Fruit fly (Drosophila melanogaster): ENCODE data around the gene CG9997.

CG9997 gene

DNA sequence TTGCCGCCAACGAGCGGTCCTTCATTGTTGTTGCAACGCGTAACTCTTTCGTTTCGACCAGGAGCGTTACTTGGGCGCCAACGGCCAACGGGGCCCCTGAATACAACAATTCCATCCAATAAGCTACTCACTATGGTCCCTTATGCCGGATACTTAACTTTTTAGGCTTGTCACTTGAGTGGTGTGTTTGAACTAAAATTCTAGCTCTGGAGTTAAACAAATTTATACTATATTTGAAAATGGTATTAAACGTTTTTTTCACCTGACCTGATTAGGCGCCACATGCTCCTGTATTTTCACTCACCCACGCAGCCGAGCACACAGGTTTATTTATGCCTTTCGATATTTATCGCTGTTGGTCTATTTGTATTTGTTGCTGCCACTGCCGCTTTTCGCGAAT is 48.4 kb upstream of the CG9997 start (continued):
- no peak for TF ChIP-seq klu (GFP tag; IDR thresholded peaks at IDR 0.05)
- TF ChIP-seq CG10274 (GFP tag; optimal IDR thresholded peaks at IDR 0.05) = no peak
- TF ChIP-seq CG10959 (GFP tag; IDR thresholded peaks at IDR 0.05) = no peak
- TF ChIP-seq dmrt99B (tag; optimal IDR thresholded peaks at IDR 0.05) = no peak
- TF ChIP-seq emc (GFP tag; optimal IDR thresholded peaks at IDR 0.05) = no peak
- TF ChIP-seq CG15073 (GFP tag; optimal IDR thresholded peaks at IDR 0.05) = no peak
- TF ChIP-seq CG1832 (GFP tag; optimal IDR thresholded peaks at IDR 0.05) = no peak
- no peak for TF ChIP-seq jigr1 (GFP tag; IDR thresholded peaks at IDR 0.05)
- no peak for TF ChIP-seq aop (GFP tag; IDR thresholded peaks at IDR 0.05)
- TF ChIP-seq CG4820 (GFP tag; optimal IDR thresholded peaks at IDR 0.05) = no peak
- TF ChIP-seq Hmr (GFP tag; optimal IDR thresholded peaks at IDR 0.05) = no peak
- TF ChIP-seq phol (tag; optimal IDR thresholded peaks at IDR 0.05) = no peak
- no peak for TF ChIP-seq Ravus (GFP tag; IDR thresholded peaks at IDR 0.05)
- no peak for TF ChIP-seq pum (GFP tag; optimal IDR thresholded peaks at IDR 0.05)
- TF ChIP-seq Tbp (GFP tag; optimal IDR thresholded peaks at IDR 0.05) = no peak
- TF ChIP-seq Side (GFP tag; optimal IDR thresholded peaks at IDR 0.05) = no peak
- no peak for TF ChIP-seq Trl (optimal IDR thresholded peaks at IDR 0.05)
- no peak for TF ChIP-seq Trl (GFP tag; optimal IDR thresholded peaks at IDR 0.05)
- no peak for TF ChIP-seq gt (GFP tag; IDR thresholded peaks at IDR 0.05)
- TF ChIP-seq CG7928 (GFP tag; optimal IDR thresholded peaks at IDR 0.05) = no peak
- TF ChIP-seq ac (GFP tag; optimal IDR thresholded peaks at IDR 0.05) = no peak
- TF ChIP-seq ttk (GFP tag; IDR thresholded peaks at IDR 0.05) = no peak
- peak; percentile 21 for TF ChIP-seq CG30431 (GFP tag; optimal IDR thresholded peaks at IDR 0.05)
- no peak for TF ChIP-seq CG8089 (GFP tag; optimal IDR thresholded peaks at IDR 0.05)
- no peak for TF ChIP-seq CG14014 (GFP tag; IDR thresholded peaks at IDR 0.05)
- TF ChIP-seq mld (GFP tag; IDR thresholded peaks at IDR 0.05; ENCODE audit: partially characterized antibody) = no peak
- no peak for TF ChIP-seq CG17385 (GFP tag; optimal IDR thresholded peaks at IDR 0.05)
- TF ChIP-seq CG17361 (GFP tag; IDR thresholded peaks at IDR 0.05) = no peak
- TF ChIP-seq Xrp1 (GFP tag; IDR thresholded peaks at IDR 0.05) = no peak
- TF ChIP-seq CG17328 (GFP tag; IDR thresholded peaks at IDR 0.05) = 0 out of 2 replicates have a peak, but pooled peaks have one; percentile 9
- TF ChIP-seq ken (GFP tag; IDR thresholded peaks at IDR 0.05) = no peak
- TF ChIP-seq Bgb (GFP tag; IDR thresholded peaks at IDR 0.05; ENCODE audit: partially characterized antibody) = no peak
- TF ChIP-seq Abd-B (GFP tag; optimal IDR thresholded peaks at IDR 0.05) = peak; percentile 40
- TF ChIP-seq nerfin-1 (tag; optimal IDR thresholded peaks at IDR 0.05) = no peak
- no peak for TF ChIP-seq CG11696 (GFP tag; IDR thresholded peaks at IDR 0.05)
- TF ChIP-seq pfk (GFP tag; optimal IDR thresholded peaks at IDR 0.05) = no peak
- TF ChIP-seq CHES-1-like (GFP tag; optimal IDR thresholded peaks at IDR 0.05) = no peak
- no peak for TF ChIP-seq tx (GFP tag; optimal IDR thresholded peaks at IDR 0.05)
- peak; percentile 3 for TF ChIP-seq CG15601 (tag; optimal IDR thresholded peaks at IDR 0.05)
- TF ChIP-seq C15 (GFP tag; IDR thresholded peaks at IDR 0.05) = no peak
- no peak for TF ChIP-seq CG7357 (GFP tag; IDR thresholded peaks at IDR 0.05)
- TF ChIP-seq CG12744 (GFP tag; optimal IDR thresholded peaks at IDR 0.05) = no peak
- TF ChIP-seq Dp (GFP tag; optimal IDR thresholded peaks at IDR 0.05) = no peak
- no peak for TF ChIP-seq CG11398 (GFP tag; optimal IDR thresholded peaks at IDR 0.05)
- no peak for TF ChIP-seq CG32532 (GFP tag; IDR thresholded peaks at IDR 0.05)
- TF ChIP-seq Meics (GFP tag; optimal IDR thresholded peaks at IDR 0.05) = no peak
- no peak for TF ChIP-seq lov (optimal IDR thresholded peaks at IDR 0.05)
- no peak for TF ChIP-seq lov (GFP tag; IDR thresholded peaks at IDR 0.05)
- TF ChIP-seq HHEX (GFP tag; optimal IDR thresholded peaks at IDR 0.05) = no peak
- TF ChIP-seq sr (GFP tag; IDR thresholded peaks at IDR 0.05) = no peak
- no peak for TF ChIP-seq shn (GFP tag; optimal IDR thresholded peaks at IDR 0.05)
- no peak for TF ChIP-seq CG12236 (GFP tag; optimal IDR thresholded peaks at IDR 0.05)
- TF ChIP-seq ssp (GFP tag; IDR thresholded peaks at IDR 0.05) = peak; percentile 35; the same call in 1 of the 2 replicates
- no peak for TF ChIP-seq nom (GFP tag; optimal IDR thresholded peaks at IDR 0.05)
